Worm (Caenorhabditis elegans) whole organism, young adult: ENCODE measurements around the gene C17G10.7.
A peak's percentile ranks its signal among the peaks of the same experiment; 100 is the strongest.

Source experiments
- B0019.2 ChIP-seq: fragments of 200-800 bp; sonication (Bioruptor generic); conservative IDR thresholded peaks from 2 replicates; pipeline ENCODE4 v1.3.6; 2022; ENCODE audit warnings: missing genetic modification reagents, missing genetic modification characterization, missing compliant biosample characterization
- D2030.7 ChIP-seq: fragments of 200-800 bp; sonication (Bioruptor generic); IDR thresholded peaks from 2 replicates; pipeline ENCODE4 v1.3.6; 2022; ENCODE audit warnings: missing genetic modification reagents, missing genetic modification characterization, missing compliant biosample characterization
- F23B12.7 ChIP-seq: sonication (generic microtip); optimal IDR thresholded peaks from 2 replicates; lab custom pipeline; 2017; ENCODE audit warnings: missing genetic modification characterization, mild to moderate bottlenecking, missing compliant biosample characterization, antibody characterized with exemption, moderate library complexity; ENCODE audit not compliant: insufficient read depth
- F39B2.1 ChIP-seq: fragments of 200-800 bp; sonication (Bioruptor generic); IDR thresholded peaks from 2 replicates; pipeline ENCODE4 v1.3.6; 2022; ENCODE audit warnings: missing genetic modification reagents, missing genetic modification characterization, missing compliant biosample characterization
- F49E8.2 ChIP-seq: sonication (generic microtip); optimal IDR thresholded peaks from 3 replicates; lab custom pipeline; 2017; ENCODE audit warnings: missing genetic modification characterization, mild to moderate bottlenecking, missing compliant biosample characterization, antibody characterized with exemption, moderate library complexity; ENCODE audit not compliant: insufficient read depth
- F57A8.1 ChIP-seq: fragments of 200-800 bp; sonication (Bioruptor generic); optimal IDR thresholded peaks from 2 replicates; lab custom pipeline; 2018; ENCODE audit warnings: mild to moderate bottlenecking, missing genetic modification characterization, moderate library complexity, missing compliant biosample characterization
- Y53F4B.3 ChIP-seq: fragments of 200-800 bp; sonication (Bioruptor generic); IDR thresholded peaks from 2 replicates; pipeline ENCODE4 v1.3.6; 2022; ENCODE audit warnings: missing genetic modification reagents, missing genetic modification characterization, missing compliant biosample characterization
- Y56A3A.18 ChIP-seq: fragments of 200-800 bp; sonication (Bioruptor generic); IDR thresholded peaks from 2 replicates; pipeline ENCODE4 v1.3.6; 2022; ENCODE audit warnings: missing genetic modification reagents, missing genetic modification characterization, missing compliant biosample characterization
- ama-1 ChIP-seq, 3 experiments: fragments of 150-350 bp in 1 of 3; sonication (generic microtip) in 2 of 3; optimal IDR thresholded peaks; 2 replicates each; lab custom pipeline; 2014 to 2018; ENCODE audit warnings: missing biosample characterization in 2 of 3, missing genetic modification characterization in 2 of 3, missing genetic modification reagents in 2 of 3
- aptf-2 ChIP-seq: fragments of 200-800 bp; sonication (Bioruptor generic); conservative IDR thresholded peaks from 2 replicates; pipeline ENCODE4 v1.3.6; 2022; ENCODE audit warnings: missing genetic modification reagents, missing genetic modification characterization, missing compliant biosample characterization
- atf-7 ChIP-seq: sonication (generic microtip); optimal IDR thresholded peaks from 2 replicates; lab custom pipeline; 2017; ENCODE audit warnings: mild to moderate bottlenecking, missing genetic modification characterization, missing compliant biosample characterization
- athp-1 ChIP-seq: sonication (generic microtip); optimal IDR thresholded peaks from 2 replicates; lab custom pipeline; 2017; ENCODE audit warnings: mild to moderate bottlenecking, missing genetic modification characterization, missing compliant biosample characterization
- attf-3 ChIP-seq: fragments of 200-800 bp; sonication (Bioruptor generic); conservative IDR thresholded peaks from 2 replicates; pipeline ENCODE4 v1.3.6; 2022; ENCODE audit warnings: missing genetic modification reagents, missing genetic modification characterization, missing compliant biosample characterization
- attf-5 ChIP-seq: fragments of 200-800 bp; sonication (Bioruptor generic); optimal IDR thresholded peaks from 2 replicates; lab custom pipeline; 2018; ENCODE audit warnings: mild to moderate bottlenecking, missing genetic modification characterization, missing compliant biosample characterization
- ccch-3 ChIP-seq: fragments of 200-800 bp; sonication (Bioruptor generic); optimal IDR thresholded peaks from 2 replicates; lab custom pipeline; 2018; ENCODE audit warnings: mild to moderate bottlenecking, missing genetic modification characterization, missing compliant biosample characterization
- ceh-27 ChIP-seq: fragments of 200-800 bp; sonication (Bioruptor generic); optimal IDR thresholded peaks from 2 replicates; lab custom pipeline; 2018; ENCODE audit warnings: mild to moderate bottlenecking, missing genetic modification characterization, moderate library complexity, missing compliant biosample characterization
- ceh-40 ChIP-seq: fragments of 200-800 bp; sonication (Bioruptor generic); IDR thresholded peaks from 2 replicates; pipeline ENCODE4 v1.3.6; 2022; ENCODE audit warnings: missing genetic modification characterization, missing compliant biosample characterization
- ceh-58 ChIP-seq: fragments of 200-800 bp; sonication (Bioruptor generic); IDR thresholded peaks from 2 replicates; pipeline ENCODE4 v1.3.6; 2022; ENCODE audit warnings: missing genetic modification characterization, missing compliant biosample characterization
- ceh-79 ChIP-seq: sonication (generic microtip); optimal IDR thresholded peaks from 2 replicates; lab custom pipeline; 2017; ENCODE audit warnings: mild to moderate bottlenecking, missing genetic modification characterization, missing compliant biosample characterization
- ekl-4 ChIP-seq: fragments of 200-800 bp; sonication (Bioruptor generic); IDR thresholded peaks from 2 replicates; pipeline ENCODE4 v1.3.6; 2022; ENCODE audit warnings: missing genetic modification reagents, missing genetic modification characterization, missing compliant biosample characterization
- gei-17 ChIP-seq: fragments of 200-800 bp; sonication (Bioruptor generic); optimal IDR thresholded peaks from 2 replicates; lab custom pipeline; 2018; ENCODE audit warnings: mild to moderate bottlenecking, missing genetic modification characterization, missing compliant biosample characterization
- him-1 ChIP-seq: sonication (generic microtip); optimal IDR thresholded peaks from 2 replicates; lab custom pipeline; 2016; ENCODE audit warnings: missing genotype, missing genetic modification reagents, missing genetic modification characterization, missing compliant biosample characterization
- hlh-12 ChIP-seq: sonication (generic microtip); optimal IDR thresholded peaks from 2 replicates; lab custom pipeline; 2016; ENCODE audit warnings: missing genetic modification characterization, missing compliant biosample characterization
- hmg-1.2 ChIP-seq: fragments of 200-800 bp; sonication (Bioruptor generic); IDR thresholded peaks from 2 replicates; pipeline ENCODE4 v1.3.6; 2022; ENCODE audit warnings: missing genetic modification reagents, missing genetic modification characterization, missing compliant biosample characterization
- hmg-20 ChIP-seq: fragments of 200-800 bp; sonication (Bioruptor generic); IDR thresholded peaks from 2 replicates; pipeline ENCODE4 v1.3.6; 2022; ENCODE audit warnings: missing genetic modification reagents, missing genetic modification characterization, missing compliant biosample characterization
- let-607 ChIP-seq, 2 experiments: fragments of 200-800 bp in 1 of 2; sonication (Bioruptor generic) in 1 of 2; sonication (generic microtip) in 1 of 2; optimal IDR thresholded peaks; 2 replicates each; lab custom pipeline; 2016 to 2018; ENCODE audit warnings: mild to moderate bottlenecking in 2 of 2, missing compliant biosample characterization in 2 of 2, missing genetic modification characterization in 2 of 2, moderate library complexity in 2 of 2, missing genotype in 1 of 2
- lin-26 ChIP-seq: fragments of 200-800 bp; sonication (Bioruptor generic); IDR thresholded peaks from 2 replicates; pipeline ENCODE4 v1.3.6; 2022; ENCODE audit warnings: missing genetic modification reagents, missing genetic modification characterization, missing compliant biosample characterization
- lin-35 ChIP-seq, 3 experiments: fragments of 150-350 bp in 2 of 3; sonication (generic microtip) in 1 of 3; optimal IDR thresholded peaks; 2 replicates each; lab custom pipeline; 2014 to 2018; ENCODE audit warnings: missing biosample characterization in 3 of 3, missing genetic modification characterization in 3 of 3, missing genetic modification reagents in 3 of 3
- madf-8 ChIP-seq: fragments of 200-800 bp; sonication (Bioruptor generic); conservative IDR thresholded peaks from 2 replicates; pipeline ENCODE4 v1.3.6; 2022; ENCODE audit warnings: missing genetic modification reagents, missing genetic modification characterization, missing compliant biosample characterization
- mxl-1 ChIP-seq: sonication (generic microtip); optimal IDR thresholded peaks from 2 replicates; lab custom pipeline; 2016; ENCODE audit warnings: missing genetic modification characterization, missing compliant biosample characterization
- nfya-1 ChIP-seq: sonication (generic microtip); optimal IDR thresholded peaks from 2 replicates; lab custom pipeline; 2017; ENCODE audit warnings: antibody characterized with exemption, missing compliant biosample characterization, missing genetic modification characterization, borderline replicate concordance; ENCODE audit not compliant: insufficient read depth
- nhr-120 ChIP-seq: fragments of 200-800 bp; sonication (Bioruptor generic); IDR thresholded peaks from 2 replicates; pipeline ENCODE4 v1.3.6; 2022; ENCODE audit warnings: missing genetic modification characterization, missing compliant biosample characterization
- pbrm-1 ChIP-seq: fragments of 200-800 bp; sonication (Bioruptor generic); IDR thresholded peaks from 2 replicates; pipeline ENCODE4 v1.3.6; 2022; ENCODE audit warnings: missing genetic modification reagents, missing genetic modification characterization, missing compliant biosample characterization
- rec-8 ChIP-seq, 2 experiments: sonication (generic microtip); optimal IDR thresholded peaks; 2 replicates each; lab custom pipeline; 2016; ENCODE audit warnings: mild to moderate bottlenecking in 2 of 2, missing genetic modification characterization in 2 of 2, missing genetic modification reagents in 2 of 2, missing genotype in 2 of 2, missing biosample characterization in 1 of 2, missing compliant biosample characterization in 1 of 2, moderate library complexity in 1 of 2
- rpc-1 ChIP-seq, 2 experiments: fragments of 150-350 bp in 1 of 2; sonication (generic microtip) in 1 of 2; optimal IDR thresholded peaks; 2 replicates each; lab custom pipeline; 2014 to 2018; ENCODE audit warnings: missing biosample characterization in 1 of 2, missing genetic modification characterization in 1 of 2, missing genetic modification reagents in 1 of 2, missing genotype in 1 of 2
- sea-2 ChIP-seq: fragments of 200-800 bp; sonication (Bioruptor generic); IDR thresholded peaks from 2 replicates; pipeline ENCODE4 v1.3.6; 2022; ENCODE audit warnings: missing genetic modification characterization, missing compliant biosample characterization
- snpc-1.1 ChIP-seq: sonication (generic microtip); optimal IDR thresholded peaks from 2 replicates; lab custom pipeline; 2017; ENCODE audit warnings: missing genetic modification characterization, mild to moderate bottlenecking, missing compliant biosample characterization, antibody characterized with exemption, moderate library complexity, missing genotype, missing genetic modification reagents; ENCODE audit not compliant: insufficient read depth
- snpc-4 ChIP-seq, 5 experiments: fragments of 150-350 bp in 1 of 5; sonication (generic microtip) in 4 of 5; optimal IDR thresholded peaks; 2 replicates each; lab custom pipeline; 2014 to 2018; ENCODE audit warnings: missing genetic modification characterization in 5 of 5, missing biosample characterization in 3 of 5, antibody characterized with exemption in 2 of 5, mild to moderate bottlenecking in 2 of 5, missing compliant biosample characterization in 2 of 5, missing genotype in 2 of 5, moderate library complexity in 2 of 5, missing genetic modification reagents in 1 of 5
- tbx-9 ChIP-seq: sonication (generic microtip); optimal IDR thresholded peaks from 2 replicates; lab custom pipeline; 2016; ENCODE audit warnings: borderline replicate concordance, missing genetic modification characterization, inconsistent platforms, missing compliant biosample characterization
- unc-130 ChIP-seq: sonication (generic microtip); optimal IDR thresholded peaks from 2 replicates; lab custom pipeline; 2016; ENCODE audit warnings: missing genetic modification reagents, missing genetic modification characterization, missing compliant biosample characterization
- zim-3 ChIP-seq: sonication (generic microtip); optimal IDR thresholded peaks from 2 replicates; lab custom pipeline; 2017; ENCODE audit warnings: mild to moderate bottlenecking, missing genetic modification characterization, moderate library complexity, missing compliant biosample characterization
- ztf-18 ChIP-seq: sonication (generic microtip); optimal IDR thresholded peaks from 2 replicates; lab custom pipeline; 2016; ENCODE audit warnings: missing genotype, mild to moderate bottlenecking, missing genetic modification characterization, missing compliant biosample characterization
- ztf-25 ChIP-seq: fragments of 200-800 bp; sonication (Bioruptor generic); IDR thresholded peaks from 2 replicates; pipeline ENCODE4 v1.3.6; 2022; ENCODE audit warnings: missing genetic modification reagents, missing genetic modification characterization, missing compliant biosample characterization
- ztf-3 ChIP-seq: fragments of 200-800 bp; sonication (Bioruptor generic); optimal IDR thresholded peaks from 2 replicates; lab custom pipeline; 2018; ENCODE audit warnings: mild to moderate bottlenecking, missing genetic modification characterization, missing compliant biosample characterization

Gene C17G10.7

DNA sequence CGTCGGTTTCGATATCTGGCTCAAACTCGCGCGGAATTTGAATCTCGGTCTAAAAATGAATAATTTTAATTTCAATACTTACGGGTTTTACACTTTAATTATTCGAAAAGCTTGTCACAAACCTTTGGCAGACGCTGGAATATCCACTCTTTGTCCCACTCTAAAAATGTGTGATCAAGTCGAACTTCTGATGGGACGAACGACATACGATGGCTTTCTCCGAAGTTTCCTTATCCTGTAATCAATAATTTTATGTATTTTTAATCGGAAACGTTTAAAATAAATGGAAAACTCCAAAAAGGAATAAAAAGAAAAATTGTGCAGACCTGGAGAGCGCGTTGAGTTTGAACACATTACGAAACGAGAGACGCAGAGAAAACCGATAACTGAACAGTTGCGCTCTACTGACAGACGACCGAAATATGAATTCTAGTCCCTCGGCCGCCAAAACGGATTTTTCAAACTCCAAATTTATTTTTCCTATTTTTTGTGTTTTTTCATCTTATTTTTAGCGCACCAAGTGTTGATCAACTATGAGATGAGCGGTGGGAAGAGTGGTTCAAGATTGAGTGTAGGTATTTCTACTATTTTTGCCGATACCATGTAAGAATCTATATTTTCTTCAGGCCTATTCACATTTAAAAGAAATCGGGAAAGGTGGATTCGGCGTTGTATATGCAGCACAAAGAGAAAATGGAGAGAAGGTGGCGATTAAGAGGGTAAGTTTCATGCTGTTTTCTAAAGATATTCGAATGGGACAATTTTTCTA is 41.8 kb upstream of the C17G10.7 start, which contains the start of the genes sam-4, F59E12.17 and zyg-1:
sam-4 (minus strand) TSS at position 51 of the 769 bp plus-strand sequence.
F59E12.17 (minus strand) TSS at position 235 of the 769 bp plus-strand sequence.
zyg-1 (plus strand) TSS at position 513 of the 769 bp plus-strand sequence.
- TF ChIP-seq ceh-79, result no peak
- TF ChIP-seq mxl-1 (tag; lab: Kevin White, UChicago), result no peak
- no peak for TF ChIP-seq ama-1 (optimal IDR thresholded peaks at IDR 0.05; lab: Kevin White, UChicago)
- no peak for TF ChIP-seq ama-1 (GFP tag; optimal IDR thresholded peaks at IDR 0.05; lab: Kevin White, UChicago)
- TF ChIP-seq F39B2.1 (GFP tag; lab: Robert Waterston, UW), result no peak
- no peak for TF ChIP-seq ceh-58 (GFP tag; lab: Robert Waterston, UW)
- no peak for TF ChIP-seq Y56A3A.18
- TF ChIP-seq attf-5, result peak; percentile 85
- TF ChIP-seq zim-3 (tag; lab: Kevin White, UChicago), result no peak
- TF ChIP-seq ztf-25 (GFP tag; lab: Robert Waterston, UW), result 0 out of 2 replicates have a peak, but pooled peaks have one; percentile 60
- no peak for TF ChIP-seq hmg-20 (GFP tag; lab: Robert Waterston, UW)
- peak; percentile 67 for TF ChIP-seq unc-130
- TF ChIP-seq F57A8.1, result no peak
- peak; percentile 7 for TF ChIP-seq athp-1 (tag; lab: Kevin White, UChicago)
- TF ChIP-seq nfya-1 (tag; lab: Kevin White, UChicago), result no peak
- TF ChIP-seq Y53F4B.3 (GFP tag; lab: Robert Waterston, UW), result no peak
- no peak for TF ChIP-seq sea-2 (GFP tag; lab: Robert Waterston, UW)
- TF ChIP-seq rpc-1 (optimal IDR thresholded peaks at IDR 0.05; lab: Kevin White, UChicago), result no peak
- no peak for TF ChIP-seq rpc-1 (tag; optimal IDR thresholded peaks at IDR 0.05; lab: Kevin White, UChicago)
- peak; percentile 53 for TF ChIP-seq attf-3 (GFP tag; lab: Robert Waterston, UW)
- no peak for TF ChIP-seq him-1 (tag; lab: Kevin White, UChicago)
- TF ChIP-seq lin-26, result no peak
- TF ChIP-seq ztf-18, result peak; percentile 39
- TF ChIP-seq rec-8 (tag; optimal IDR thresholded peaks at IDR 0.05; lab: Kevin White, UChicago), result no peak
- no peak for TF ChIP-seq ztf-3 (GFP tag; lab: Kevin White, UChicago)
- TF ChIP-seq aptf-2 (GFP tag; lab: Robert Waterston, UW), result peak; percentile 52; the same call in 1 of the 2 replicates
- no peak for TF ChIP-seq ceh-40 (GFP tag; lab: Robert Waterston, UW)
- TF ChIP-seq ceh-27 (GFP tag; lab: Kevin White, UChicago), result peak; percentile 64
- TF ChIP-seq D2030.7 (GFP tag; lab: Robert Waterston, UW), result peak; percentile 82
- TF ChIP-seq atf-7 (tag; lab: Kevin White, UChicago), result no peak
- no peak for TF ChIP-seq tbx-9 (tag; lab: Kevin White, UChicago)
- TF ChIP-seq pbrm-1, result peak; percentile 21; the same call in 1 of the 2 replicates
- TF ChIP-seq lin-35 (GFP tag; optimal IDR thresholded peaks at IDR 0.05; lab: Kevin White, UChicago), result peak in 1 of 3 experiments; percentile 64
- no peak for TF ChIP-seq gei-17
- no peak for TF ChIP-seq snpc-4 (GFP tag; optimal IDR thresholded peaks at IDR 0.05; lab: Kevin White, UChicago)
- peak; percentile 13 to 46 (median 32) for TF ChIP-seq snpc-4 (tag; optimal IDR thresholded peaks at IDR 0.05; lab: Kevin White, UChicago)
- peak; percentile 73 for TF ChIP-seq B0019.2 (GFP tag; lab: Robert Waterston, UW)
- TF ChIP-seq snpc-1.1 (tag; lab: Kevin White, UChicago), result no peak
- no peak for TF ChIP-seq nhr-120 (GFP tag; lab: Robert Waterston, UW)
- TF ChIP-seq hlh-12 (tag; lab: Kevin White, UChicago), result no peak
- TF ChIP-seq F23B12.7 (tag; lab: Kevin White, UChicago), result peak; percentile 83
- no peak for TF ChIP-seq let-607 (tag; optimal IDR thresholded peaks at IDR 0.05; lab: Kevin White, UChicago)
- peak; percentile 80 for TF ChIP-seq F49E8.2
- peak; percentile 82 for TF ChIP-seq hmg-1.2 (GFP tag; lab: Robert Waterston, UW)
- peak; percentile 34 for TF ChIP-seq madf-8
- TF ChIP-seq ekl-4 (GFP tag; lab: Robert Waterston, UW), result no peak
- TF ChIP-seq ccch-3 (GFP tag; lab: Kevin White, UChicago), result no peak
